Fruit fly (Drosophila melanogaster) whole organism, adult: ENCODE results near the gene CG31064.

Source experiments
- CG11617 ChIP-seq: fragments of 200-800 bp; sonication (Bioruptor generic); optimal IDR thresholded peaks from 2 replicates; lab custom pipeline; 2017; ENCODE audit warnings: mild to moderate bottlenecking, missing biosample characterization, missing genetic modification reagents, missing genetic modification characterization
- CG12768 ChIP-seq: fragments of 200-800 bp; sonication (Bioruptor generic); optimal IDR thresholded peaks from 2 replicates; lab custom pipeline; 2017; ENCODE audit warnings: missing biosample characterization, missing genetic modification characterization, mild to moderate bottlenecking, moderate library complexity, missing genetic modification reagents
- CG14711 ChIP-seq: fragments of 200-800 bp; sonication (Bioruptor generic); optimal IDR thresholded peaks from 2 replicates; lab custom pipeline; 2018; ENCODE audit warnings: missing biosample characterization, mild to moderate bottlenecking, missing genetic modification characterization, moderate library complexity
- CG1620 ChIP-seq: fragments of 200-800 bp; sonication (Bioruptor generic); optimal IDR thresholded peaks from 2 replicates; lab custom pipeline; 2016; ENCODE audit warnings: missing biosample characterization, missing genetic modification characterization
- CG33017 ChIP-seq: fragments of 200-800 bp; sonication (Bioruptor generic); optimal IDR thresholded peaks from 2 replicates; lab custom pipeline; 2018; ENCODE audit warnings: missing biosample characterization, mild to moderate bottlenecking, missing genetic modification characterization, moderate library complexity
- CG5204 ChIP-seq: fragments of 200-800 bp; sonication (Bioruptor generic); optimal IDR thresholded peaks from 2 replicates; lab custom pipeline; 2016; ENCODE audit warnings: missing biosample characterization, missing genetic modification characterization
- CG7101 ChIP-seq: fragments of 200-800 bp; sonication (Bioruptor generic); optimal IDR thresholded peaks from 2 replicates; lab custom pipeline; 2018; ENCODE audit warnings: missing biosample characterization, mild to moderate bottlenecking, missing genetic modification characterization, moderate library complexity
- Clk ChIP-seq: fragments of 200-800 bp; sonication (Bioruptor generic); optimal IDR thresholded peaks from 2 replicates; lab custom pipeline; 2017; ENCODE audit warnings: missing biosample characterization, missing genetic modification characterization
- kay ChIP-seq: fragments of 200-800 bp; sonication (Bioruptor generic); peaks from one replicate; lab custom pipeline; 2016; ENCODE audit warnings: missing biosample characterization, missing genetic modification characterization, borderline replicate concordance
- ovo ChIP-seq: fragments of 200-800 bp; sonication (Bioruptor generic); optimal IDR thresholded peaks from 2 replicates; lab custom pipeline; 2016; ENCODE audit warnings: missing biosample characterization, missing genetic modification characterization
- pad ChIP-seq: fragments of 200-800 bp; sonication (Bioruptor generic); optimal IDR thresholded peaks from 3 replicates; lab custom pipeline; 2017; ENCODE audit warnings: missing biosample characterization, missing genetic modification characterization, mild to moderate bottlenecking, moderate library complexity, missing genetic modification reagents

DNA sequence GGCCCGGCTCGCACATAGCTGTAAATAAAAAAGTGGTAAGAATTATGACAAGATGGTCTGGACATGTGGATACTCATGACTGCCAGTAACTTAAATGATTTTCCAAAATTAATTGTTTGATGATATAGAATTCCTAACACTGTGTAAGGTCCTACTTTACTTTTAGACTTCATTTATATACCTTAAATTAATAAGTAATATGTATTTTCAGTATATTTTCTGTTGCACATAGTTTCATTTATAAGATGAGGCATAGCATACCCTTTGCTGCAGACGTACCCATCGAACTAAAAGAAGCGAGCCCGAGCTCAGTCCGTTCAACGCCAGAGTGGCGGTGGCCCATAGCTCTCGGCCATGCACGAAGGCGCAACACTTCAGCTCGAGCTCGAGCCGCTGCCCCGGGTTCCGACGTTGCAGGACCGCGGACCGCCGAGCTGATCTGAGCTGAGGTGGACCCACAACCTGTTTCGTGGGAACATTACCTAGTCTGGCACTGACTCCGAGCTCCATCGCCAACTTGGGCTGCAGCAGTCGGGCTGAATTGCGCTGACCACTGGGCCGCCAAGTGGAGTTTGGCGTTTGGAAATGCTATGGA, 21.3 kb downstream of the CG31064 start:
- no peak for TF ChIP-seq pad (GFP tag; lab: Kevin White, UChicago)
- TF ChIP-seq CG1620 = no peak
- TF ChIP-seq CG5204 (GFP tag; lab: Kevin White, UChicago) = no peak
- no peak for TF ChIP-seq kay (GFP tag; lab: Kevin White, UChicago)
- TF ChIP-seq CG11617 (GFP tag; lab: Kevin White, UChicago) = no peak
- TF ChIP-seq ovo (GFP tag; lab: Kevin White, UChicago) = no peak
- no peak for TF ChIP-seq CG14711 (tag; lab: Kevin White, UChicago)
- no peak for TF ChIP-seq CG33017 (tag; lab: Kevin White, UChicago)
- no peak for TF ChIP-seq CG7101 (tag; lab: Kevin White, UChicago)
- TF ChIP-seq Clk (GFP tag; lab: Kevin White, UChicago) = no peak
- TF ChIP-seq CG12768 (GFP tag; lab: Kevin White, UChicago) = no peak
